Worm (Caenorhabditis elegans) whole organism, L3 larva: Measurements from ENCODE around the gene tbb-2.

ENCODE experiments used
- R02D3.7 ChIP-seq: fragments of 150-350 bp; optimal IDR thresholded peaks from 2 replicates; lab custom pipeline; 2014; ENCODE audit warnings: missing biosample characterization, missing genetic modification characterization
- ZK546.5 ChIP-seq: sonication (generic microtip); optimal IDR thresholded peaks from 2 replicates; lab custom pipeline; 2017; ENCODE audit warnings: missing biosample characterization, missing genetic modification characterization
- aly-2 ChIP-seq: fragments of 150-350 bp; optimal IDR thresholded peaks from 2 replicates; lab custom pipeline; 2014; ENCODE audit warnings: missing biosample characterization, missing genetic modification characterization
- ama-1 ChIP-seq: fragments of 150-350 bp; optimal IDR thresholded peaks from 2 replicates; lab custom pipeline; 2018
- ceh-16 ChIP-seq: sonication (generic microtip); optimal IDR thresholded peaks from 2 replicates; lab custom pipeline; 2017; ENCODE audit warnings: missing biosample characterization, missing genetic modification characterization
- ceh-28 ChIP-seq: fragments of 150-350 bp; optimal IDR thresholded peaks from 2 replicates; lab custom pipeline; 2014; ENCODE audit warnings: missing biosample characterization, missing genetic modification reagents, missing genetic modification characterization
- ceh-82 ChIP-seq: fragments of 150-350 bp; optimal IDR thresholded peaks from 2 replicates; lab custom pipeline; 2014; ENCODE audit warnings: missing biosample characterization, missing genetic modification characterization
- ceh-9 ChIP-seq: sonication (generic microtip); optimal IDR thresholded peaks from 2 replicates; lab custom pipeline; 2018; ENCODE audit warnings: missing biosample characterization, missing genetic modification characterization
- daf-12 ChIP-seq: fragments of 150-350 bp; optimal IDR thresholded peaks from 2 replicates; lab custom pipeline; 2014; ENCODE audit warnings: missing biosample characterization, missing genetic modification reagents, missing genetic modification characterization
- egl-27 ChIP-seq: sonication (generic microtip); optimal IDR thresholded peaks from 4 replicates; lab custom pipeline; 2017; ENCODE audit warnings: missing biosample characterization, missing genetic modification reagents, missing genetic modification characterization
- egl-5 ChIP-seq: fragments of 150-350 bp; optimal IDR thresholded peaks from 2 replicates; lab custom pipeline; 2017; ENCODE audit warnings: missing biosample characterization, missing genetic modification reagents, missing genetic modification characterization, inconsistent platforms
- elt-1 ChIP-seq: fragments of 150-350 bp; optimal IDR thresholded peaks from 2 replicates; lab custom pipeline; 2014; ENCODE audit warnings: missing biosample characterization, missing genetic modification characterization
- elt-2 ChIP-seq: sonication (generic microtip); optimal IDR thresholded peaks from 2 replicates; lab custom pipeline; 2016; ENCODE audit warnings: missing genetic modification reagents, mild to moderate bottlenecking, missing genetic modification characterization, missing compliant biosample characterization
- elt-3 ChIP-seq, 3 experiments: fragments of 150-350 bp in 1 of 3; sonication (generic microtip) in 2 of 3; optimal IDR thresholded peaks; 2 replicates in 2 of 3; 4 replicates in 1 of 3; lab custom pipeline; 2014 to 2017; ENCODE audit warnings: missing biosample characterization in 3 of 3, missing genetic modification characterization in 3 of 3
- eor-1 ChIP-seq, 2 experiments: fragments of 150-350 bp; optimal IDR thresholded peaks; 2 replicates each; lab custom pipeline; 2014 to 2018; ENCODE audit warnings: missing biosample characterization in 2 of 2, missing genetic modification characterization in 2 of 2
- fkh-2 ChIP-seq: fragments of 150-350 bp; optimal IDR thresholded peaks from 2 replicates; lab custom pipeline; 2014; ENCODE audit warnings: missing biosample characterization, missing genetic modification reagents, missing genetic modification characterization
- fos-1 ChIP-seq: fragments of 150-350 bp; optimal IDR thresholded peaks from 2 replicates; lab custom pipeline; 2014; ENCODE audit warnings: missing biosample characterization, missing genetic modification characterization
- hmg-11 ChIP-seq: sonication (generic microtip); optimal IDR thresholded peaks from 2 replicates; lab custom pipeline; 2016; ENCODE audit warnings: missing genetic modification characterization, missing compliant biosample characterization
- jun-1 ChIP-seq: fragments of 150-350 bp; optimal IDR thresholded peaks from 2 replicates; lab custom pipeline; 2014; ENCODE audit warnings: missing biosample characterization, missing genetic modification reagents, missing genetic modification characterization
- lin-39 ChIP-seq: fragments of 150-350 bp; optimal IDR thresholded peaks from 2 replicates; lab custom pipeline; 2018; ENCODE audit warnings: missing biosample characterization, missing genetic modification reagents, missing genetic modification characterization
- lsy-12 ChIP-seq: sonication (generic microtip); optimal IDR thresholded peaks from 2 replicates; lab custom pipeline; 2016; ENCODE audit warnings: mild to moderate bottlenecking, missing genetic modification characterization, missing compliant biosample characterization
- mdl-1 ChIP-seq: fragments of 150-350 bp; optimal IDR thresholded peaks from 2 replicates; lab custom pipeline; 2014; ENCODE audit warnings: missing biosample characterization, missing genetic modification characterization
- mml-1 ChIP-seq: fragments of 150-350 bp; sonication (generic microtip); optimal IDR thresholded peaks from 3 replicates; lab custom pipeline; 2014; ENCODE audit warnings: missing biosample characterization, missing genetic modification characterization
- nfya-1 ChIP-seq: sonication (generic microtip); optimal IDR thresholded peaks from 2 replicates; lab custom pipeline; 2017; ENCODE audit warnings: missing genetic modification characterization, mild to moderate bottlenecking, missing compliant biosample characterization, antibody characterized with exemption, moderate library complexity; ENCODE audit not compliant: insufficient read depth
- nhr-11 ChIP-seq: fragments of 150-350 bp; optimal IDR thresholded peaks from 2 replicates; lab custom pipeline; 2014; ENCODE audit warnings: missing biosample characterization, missing genetic modification characterization
- nhr-12 ChIP-seq: fragments of 150-350 bp; optimal IDR thresholded peaks from 2 replicates; lab custom pipeline; 2014; ENCODE audit warnings: missing biosample characterization, missing genetic modification characterization
- nhr-23 ChIP-seq: fragments of 150-350 bp; optimal IDR thresholded peaks from 2 replicates; lab custom pipeline; 2014; ENCODE audit warnings: missing biosample characterization, missing genetic modification reagents, missing genetic modification characterization
- nhr-237 ChIP-seq: fragments of 150-350 bp; optimal IDR thresholded peaks from 2 replicates; lab custom pipeline; 2014; ENCODE audit warnings: missing biosample characterization, missing genetic modification characterization
- nhr-25 ChIP-seq: sonication (generic microtip); optimal IDR thresholded peaks from 2 replicates; lab custom pipeline; 2017; ENCODE audit warnings: missing biosample characterization, missing genetic modification characterization
- nhr-28 ChIP-seq: fragments of 150-350 bp; optimal IDR thresholded peaks from 2 replicates; lab custom pipeline; 2014; ENCODE audit warnings: missing biosample characterization, missing genetic modification characterization
- nhr-43 ChIP-seq: sonication (generic microtip); optimal IDR thresholded peaks from 2 replicates; lab custom pipeline; 2016; ENCODE audit warnings: mild to moderate bottlenecking, missing genetic modification characterization, missing compliant biosample characterization; ENCODE audit not compliant: poor library complexity, severe bottlenecking
- nhr-76 ChIP-seq: fragments of 150-350 bp; sonication (generic microtip); optimal IDR thresholded peaks from 5 replicates; lab custom pipeline; 2014; ENCODE audit warnings: missing biosample characterization, missing genetic modification characterization
- pqm-1 ChIP-seq: fragments of 150-350 bp; optimal IDR thresholded peaks from 2 replicates; lab custom pipeline; 2017; ENCODE audit warnings: missing biosample characterization, missing genetic modification characterization, inconsistent platforms
- sea-2 ChIP-seq: fragments of 150-350 bp; sonication (generic microtip); optimal IDR thresholded peaks from 4 replicates; lab custom pipeline; 2014; ENCODE audit warnings: missing biosample characterization, missing genetic modification reagents, missing genetic modification characterization
- skn-1 ChIP-seq: fragments of 150-350 bp; optimal IDR thresholded peaks from 2 replicates; lab custom pipeline; 2014; ENCODE audit warnings: missing biosample characterization, missing genetic modification characterization
- snpc-4 ChIP-seq: fragments of 150-350 bp; optimal IDR thresholded peaks from 2 replicates; lab custom pipeline; 2014; ENCODE audit warnings: missing biosample characterization, missing genetic modification characterization
- tbx-2 ChIP-seq: sonication (generic microtip); optimal IDR thresholded peaks from 2 replicates; lab custom pipeline; 2016; ENCODE audit warnings: mild to moderate bottlenecking, missing genetic modification characterization, missing compliant biosample characterization
- unc-39 ChIP-seq: sonication (generic microtip); optimal IDR thresholded peaks from 4 replicates; lab custom pipeline; 2017; ENCODE audit warnings: missing biosample characterization, missing genetic modification characterization
- unc-62 ChIP-seq: fragments of 150-350 bp; sonication (generic microtip); optimal IDR thresholded peaks from 4 replicates; lab custom pipeline; 2014; ENCODE audit warnings: missing biosample characterization, missing genetic modification reagents, missing genetic modification characterization
- zag-1 ChIP-seq: fragments of 150-350 bp; optimal IDR thresholded peaks from 2 replicates; lab custom pipeline; 2014; ENCODE audit warnings: missing biosample characterization, missing genetic modification characterization

The tbb-2 gene

ce11 chrIII:3994457-3994856 is 23.0 kb downstream of the tbb-2 start:
- TF ChIP-seq egl-5 (tag; lab: Kevin White, UChicago) (peak; percentile 29), sea-2 (no peak)

ce11 chrIII:3992089-3992488 is 25.3 kb downstream of the tbb-2 start, which contains the start of gene glb-11:
glb-11 (minus strand) TSS chrIII:3992189.
- TF ChIP-seq tbx-2 (tag; lab: Kevin White, UChicago) (no peak), fkh-2 (tag; lab: Kevin White, UChicago) (no peak), elt-1 (tag; lab: Kevin White, UChicago) (no peak), lin-39 (tag; lab: Kevin White, UChicago) (no peak), skn-1 (tag; lab: Kevin White, UChicago) (no peak), unc-62 (no peak), pqm-1 (tag; lab: Kevin White, UChicago) (no peak), R02D3.7 (tag; lab: Kevin White, UChicago) (no peak), sea-2 (no peak), ceh-28 (tag; lab: Kevin White, UChicago) (no peak), egl-27 (tag; lab: Kevin White, UChicago) (no peak)

DNA sequence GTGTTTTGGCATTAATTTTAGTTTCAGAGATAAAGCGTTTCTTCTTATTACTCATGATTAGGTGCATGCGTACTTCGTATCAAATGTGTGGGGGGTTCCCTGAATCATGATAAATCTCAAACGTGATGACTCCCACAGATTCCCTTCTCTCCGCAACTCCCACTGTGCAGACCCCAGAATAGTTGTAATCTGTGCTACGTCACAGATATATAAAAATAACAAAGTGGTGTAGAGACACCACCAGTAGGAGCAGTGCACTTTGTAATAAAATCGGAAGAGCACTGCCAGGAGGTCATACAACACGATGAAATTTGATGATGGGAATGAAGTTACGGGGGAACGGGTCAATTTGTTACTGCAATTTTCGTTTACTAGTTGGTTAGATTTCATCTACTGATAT is 26.1 kb downstream of the tbb-2 start:
- TF ChIP-seq elt-3 (tag; optimal IDR thresholded peaks at IDR 0.05; lab: Kevin White, UChicago), result no peak
- TF ChIP-seq nfya-1 (tag; lab: Kevin White, UChicago), result peak; percentile 33
- TF ChIP-seq ceh-82 (tag; lab: Kevin White, UChicago), result no peak
- no peak for TF ChIP-seq nhr-11 (tag; lab: Kevin White, UChicago)
- no peak for TF ChIP-seq skn-1 (tag; lab: Kevin White, UChicago)

DNA sequence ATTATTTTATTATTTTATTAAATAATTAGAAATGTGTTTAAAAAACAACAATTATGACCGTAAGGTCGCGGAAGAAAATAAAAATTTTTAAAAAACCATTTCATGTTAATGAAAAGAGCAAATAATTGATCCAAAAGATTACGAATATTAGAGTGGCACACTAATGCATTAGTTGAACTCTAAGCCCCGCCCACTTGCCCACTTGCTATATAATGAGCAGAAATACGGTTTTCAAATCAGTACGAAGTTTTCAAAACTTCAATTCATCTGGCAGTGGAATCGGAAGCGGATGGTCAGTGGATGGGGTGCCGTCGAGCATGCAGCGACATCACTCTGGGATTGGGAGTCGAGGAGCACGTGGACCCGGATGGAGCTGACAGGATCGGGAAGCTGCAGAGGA is 29.7 kb downstream of the tbb-2 start, which contains the start of gene C36E8.6:
C36E8.6 (plus strand) TSS at position 301 of the 400 bp plus-strand sequence.
- no peak for TF ChIP-seq daf-12 (tag; lab: Kevin White, UChicago)
- TF ChIP-seq aly-2 (tag; lab: Kevin White, UChicago), result no peak
- TF ChIP-seq snpc-4 (tag; lab: Kevin White, UChicago), result no peak
- TF ChIP-seq ama-1, result no peak
- TF ChIP-seq nhr-76, result no peak
- TF ChIP-seq elt-3 (tag; optimal IDR thresholded peaks at IDR 0.05; lab: Kevin White, UChicago), result no peak
- no peak for TF ChIP-seq fkh-2 (tag; lab: Kevin White, UChicago)
- no peak for TF ChIP-seq R02D3.7 (tag; lab: Kevin White, UChicago)
- no peak for TF ChIP-seq lin-39 (tag; lab: Kevin White, UChicago)

DNA sequence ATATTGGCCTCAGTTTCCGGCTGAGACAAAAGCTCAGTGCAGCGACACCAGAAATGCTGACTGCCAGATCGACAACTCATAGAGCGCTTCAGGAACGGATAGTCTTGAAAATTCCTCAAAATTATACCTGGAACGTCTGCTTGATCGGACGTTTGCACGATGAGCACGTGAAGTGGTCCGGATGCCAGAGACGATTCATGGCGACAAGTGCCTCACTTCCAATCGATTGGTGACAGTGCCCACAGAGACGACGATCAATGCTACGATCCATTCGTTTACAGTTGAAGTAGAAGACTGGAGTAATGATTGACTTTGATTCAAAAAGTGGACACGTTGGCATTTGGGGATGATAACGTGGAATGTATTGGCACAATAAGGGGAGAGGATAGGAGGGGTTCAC is 31.1 kb downstream of the tbb-2 start, which contains the start of gene Y1A5A.1:
Y1A5A.1 (minus strand) TSS at position 294 of the 400 bp plus-strand sequence.
- TF ChIP-seq snpc-4 (tag; lab: Kevin White, UChicago), result no peak
- no peak for TF ChIP-seq ceh-28 (tag; lab: Kevin White, UChicago)
- TF ChIP-seq fos-1, result no peak
- no peak for TF ChIP-seq nhr-237 (tag; lab: Kevin White, UChicago)
- no peak for TF ChIP-seq nhr-43
- no peak for TF ChIP-seq ceh-82 (tag; lab: Kevin White, UChicago)
- TF ChIP-seq skn-1 (tag; lab: Kevin White, UChicago), result no peak
- no peak for TF ChIP-seq mdl-1 (tag; lab: Kevin White, UChicago)
- no peak for TF ChIP-seq jun-1 (tag; lab: Kevin White, UChicago)
- TF ChIP-seq lsy-12 (tag; lab: Kevin White, UChicago), result no peak
- no peak for TF ChIP-seq nhr-12 (tag; lab: Kevin White, UChicago)
- no peak for TF ChIP-seq nfya-1 (tag; lab: Kevin White, UChicago)
- no peak for TF ChIP-seq fkh-2 (tag; lab: Kevin White, UChicago)
- no peak for TF ChIP-seq nhr-28 (tag; lab: Kevin White, UChicago)
- no peak for TF ChIP-seq ZK546.5
- no peak for TF ChIP-seq elt-3 (tag; optimal IDR thresholded peaks at IDR 0.05; lab: Kevin White, UChicago)
- no peak for TF ChIP-seq ceh-16 (tag; lab: Kevin White, UChicago)
- no peak for TF ChIP-seq egl-27 (tag; lab: Kevin White, UChicago)
- TF ChIP-seq nhr-76, result no peak
- TF ChIP-seq pqm-1 (tag; lab: Kevin White, UChicago), result no peak

- TF ChIP-seq ceh-82 (tag; lab: Kevin White, UChicago) (no peak), fos-1 (no peak), unc-39 (tag; lab: Kevin White, UChicago) (no peak), elt-1 (tag; lab: Kevin White, UChicago) (no peak), zag-1 (tag; lab: Kevin White, UChicago) (no peak), ama-1 (no peak), unc-62 (no peak), nhr-76 (no peak), hmg-11 (tag; lab: Kevin White, UChicago) (peak; percentile 36), tbx-2 (tag; lab: Kevin White, UChicago) (no peak), ceh-9 (tag; lab: Kevin White, UChicago) (no peak), mdl-1 (tag; lab: Kevin White, UChicago) (no peak), daf-12 (tag; lab: Kevin White, UChicago) (no peak), eor-1 (tag; optimal IDR thresholded peaks at IDR 0.05; lab: Kevin White, UChicago) (no peak), nhr-23 (tag; lab: Kevin White, UChicago) (no peak), nhr-12 (tag; lab: Kevin White, UChicago) (no peak), elt-2 (tag; lab: Kevin White, UChicago) (no peak), nhr-25 (tag; lab: Kevin White, UChicago) (no peak), ceh-28 (tag; lab: Kevin White, UChicago) (no peak), snpc-4 (tag; lab: Kevin White, UChicago) (peak; percentile 14), mml-1 (tag; lab: Kevin White, UChicago) (no peak), fkh-2 (tag; lab: Kevin White, UChicago) (no peak)
These were observed 33.4 kb downstream of the tbb-2 start for ce11 chrIII:3984049-3984484.
